Worm (Caenorhabditis elegans) whole organism, L1 larva: ENCODE results near the gene F07F6.4.

Experiments used
- dpl-1 ChIP-seq, 3 experiments: fragments of 150-350 bp in 2 of 3; sonication (generic microtip) in 1 of 3; optimal IDR thresholded peaks; 2 replicates each; lab custom pipeline; 2014 to 2017; ENCODE audit warnings: missing biosample characterization in 3 of 3, missing genetic modification characterization in 3 of 3, missing genetic modification reagents in 3 of 3
- fkh-10 ChIP-seq: sonication (generic microtip); optimal IDR thresholded peaks from 2 replicates; lab custom pipeline; 2017; ENCODE audit warnings: missing biosample characterization, missing genetic modification reagents, missing genetic modification characterization

- no peak for TF ChIP-seq dpl-1 (GFP tag; optimal IDR thresholded peaks at IDR 0.05; lab: Kevin White, UChicago)
- no peak for TF ChIP-seq fkh-10 (GFP tag; lab: Kevin White, UChicago)
Observed at ce11 chrII:5418317-5418716, 11.1 kb downstream of the F07F6.4 start.
